Worm (Caenorhabditis elegans) whole organism, L1 larva: Measurements from ENCODE around the gene F59B1.4.

Source experiments
- lin-14 ChIP-seq: fragments of 200-800 bp; sonication (Bioruptor generic); optimal IDR thresholded peaks from 2 replicates; lab custom pipeline; 2018; ENCODE audit warnings: mild to moderate bottlenecking, missing genetic modification characterization, moderate library complexity, missing compliant biosample characterization

The F59B1.4 gene

ce11 chrV:3575759-3576158 lies 51.1 kb downstream of the F59B1.4 start, which contains the start of gene grl-27:
grl-27 (minus strand) TSS chrV:3575859.
- TF ChIP-seq lin-14 = no peak
